Worm (Caenorhabditis elegans) whole organism, L2 larva: Measurements from ENCODE around the gene sedl-1.
"Not testable (repeated sequence)": the region's sequence is repeated elsewhere in the genome, so short reads cannot be mapped to it uniquely, and the experiment has no call there.

Source experiments
- C34F6.9 ChIP-seq: fragments of 150-350 bp; optimal IDR thresholded peaks from 2 replicates; lab custom pipeline; 2014; ENCODE audit warnings: missing biosample characterization, missing genetic modification characterization
- F13H6.1 ChIP-seq: sonication (generic microtip); optimal IDR thresholded peaks from 2 replicates; lab custom pipeline; 2016; ENCODE audit warnings: missing genetic modification characterization, missing compliant biosample characterization
- R02D3.7 ChIP-seq: fragments of 150-350 bp; optimal IDR thresholded peaks from 2 replicates; lab custom pipeline; 2014; ENCODE audit warnings: missing biosample characterization, missing genetic modification characterization
- Y55F3AM.14 ChIP-seq: fragments of 200-800 bp; sonication (Bioruptor generic); optimal IDR thresholded peaks from 2 replicates; lab custom pipeline; 2018; ENCODE audit warnings: mild to moderate bottlenecking, missing genetic modification characterization, missing compliant biosample characterization
- aly-2 ChIP-seq: fragments of 150-350 bp; optimal IDR thresholded peaks from 2 replicates; lab custom pipeline; 2014; ENCODE audit warnings: missing biosample characterization, missing genetic modification characterization
- ama-1 ChIP-seq: fragments of 150-350 bp; optimal IDR thresholded peaks from 2 replicates; lab custom pipeline; 2018; ENCODE audit warnings: inconsistent platforms
- ceh-16 ChIP-seq: fragments of 150-350 bp; optimal IDR thresholded peaks from 2 replicates; lab custom pipeline; 2014; ENCODE audit warnings: missing biosample characterization, missing genetic modification characterization
- crh-2 ChIP-seq: sonication (generic microtip); optimal IDR thresholded peaks from 2 replicates; lab custom pipeline; 2017; ENCODE audit warnings: missing biosample characterization, missing genetic modification characterization
- elt-1 ChIP-seq: fragments of 150-350 bp; optimal IDR thresholded peaks from 2 replicates; lab custom pipeline; 2014; ENCODE audit warnings: missing biosample characterization, missing genetic modification characterization
- elt-3 ChIP-seq: sonication (generic microtip); optimal IDR thresholded peaks from 2 replicates; lab custom pipeline; 2017; ENCODE audit warnings: missing biosample characterization, missing genetic modification characterization
- fos-1 ChIP-seq: fragments of 150-350 bp; optimal IDR thresholded peaks from 2 replicates; lab custom pipeline; 2014; ENCODE audit warnings: missing biosample characterization, missing genetic modification characterization
- gmeb-1 ChIP-seq: fragments of 150-350 bp; optimal IDR thresholded peaks from 2 replicates; lab custom pipeline; 2014; ENCODE audit warnings: missing biosample characterization, missing genetic modification characterization
- lin-11 ChIP-seq: fragments of 150-350 bp; sonication (generic microtip); optimal IDR thresholded peaks from 2 replicates; lab custom pipeline; 2014; ENCODE audit warnings: missing biosample characterization, missing genetic modification characterization, inconsistent platforms, mixed read lengths
- lin-13 ChIP-seq: fragments of 150-350 bp; optimal IDR thresholded peaks from 2 replicates; lab custom pipeline; 2014; ENCODE audit warnings: missing biosample characterization, missing genetic modification reagents, missing genetic modification characterization
- lin-39 ChIP-seq: fragments of 150-350 bp; optimal IDR thresholded peaks from 2 replicates; lab custom pipeline; 2014; ENCODE audit warnings: missing biosample characterization, missing genetic modification reagents, missing genetic modification characterization
- mbf-1 ChIP-seq: sonication (generic microtip); optimal IDR thresholded peaks from 2 replicates; lab custom pipeline; 2017; ENCODE audit warnings: missing biosample characterization, missing genetic modification characterization
- mdl-1 ChIP-seq, 2 experiments: fragments of 150-350 bp in 1 of 2; sonication (generic microtip) in 1 of 2; optimal IDR thresholded peaks; 2 replicates each; lab custom pipeline; 2017; ENCODE audit warnings: missing biosample characterization in 2 of 2, missing genetic modification characterization in 2 of 2
- nhr-10 ChIP-seq: sonication (generic microtip); optimal IDR thresholded peaks from 2 replicates; lab custom pipeline; 2017; ENCODE audit warnings: missing biosample characterization, missing genetic modification characterization
- nhr-11 ChIP-seq: fragments of 150-350 bp; optimal IDR thresholded peaks from 2 replicates; lab custom pipeline; 2014; ENCODE audit warnings: missing biosample characterization, missing genetic modification characterization
- nhr-21 ChIP-seq: fragments of 150-350 bp; optimal IDR thresholded peaks from 2 replicates; lab custom pipeline; 2014; ENCODE audit warnings: missing biosample characterization, missing genetic modification characterization
- nhr-237 ChIP-seq: fragments of 150-350 bp; optimal IDR thresholded peaks from 2 replicates; lab custom pipeline; 2014; ENCODE audit warnings: missing biosample characterization, missing genetic modification characterization
- peb-1 ChIP-seq: fragments of 150-350 bp; optimal IDR thresholded peaks from 2 replicates; lab custom pipeline; 2014; ENCODE audit warnings: missing biosample characterization, missing genetic modification characterization
- skn-1 ChIP-seq: sonication (generic microtip); optimal IDR thresholded peaks from 2 replicates; lab custom pipeline; 2017; ENCODE audit warnings: missing biosample characterization, missing genetic modification characterization
- snpc-4 ChIP-seq: fragments of 150-350 bp; optimal IDR thresholded peaks from 2 replicates; lab custom pipeline; 2014; ENCODE audit warnings: missing biosample characterization, missing genetic modification characterization
- unc-39 ChIP-seq: fragments of 150-350 bp; optimal IDR thresholded peaks from 2 replicates; lab custom pipeline; 2014; ENCODE audit warnings: missing biosample characterization, missing genetic modification characterization
- unc-55 ChIP-seq: fragments of 150-350 bp; sonication (generic microtip); optimal IDR thresholded peaks from 3 replicates; lab custom pipeline; 2014; ENCODE audit warnings: missing biosample characterization, missing genetic modification reagents, missing genetic modification characterization
- unc-62 ChIP-seq: fragments of 150-350 bp; optimal IDR thresholded peaks from 2 replicates; lab custom pipeline; 2014; ENCODE audit warnings: missing biosample characterization, missing genetic modification reagents, missing genetic modification characterization
- ztf-1 ChIP-seq: fragments of 200-800 bp; sonication (Bioruptor generic); conservative IDR thresholded peaks from 2 replicates; pipeline ENCODE4 v1.3.6; 2022; ENCODE audit warnings: missing genetic modification characterization, missing compliant biosample characterization
- ztf-11 ChIP-seq: sonication (generic microtip); optimal IDR thresholded peaks from 2 replicates; lab custom pipeline; 2017; ENCODE audit warnings: missing biosample characterization, missing genetic modification characterization
- ztf-4 ChIP-seq: fragments of 150-350 bp; optimal IDR thresholded peaks from 2 replicates; lab custom pipeline; 2014; ENCODE audit warnings: missing biosample characterization, missing genetic modification characterization

Gene sedl-1

ce11 chrX:1416776-1417354, 23.2 kb downstream of the sedl-1 start, which contains the start of the genes F19G12.4 and F19G12.8:
TSS of gene F19G12.4 (plus strand) at chrX:1417304.
TSS of gene F19G12.8 (plus strand) at chrX:1417320.
- TF ChIP-seq unc-62 (GFP tag; lab: Kevin White, UChicago): no peak
- no peak for TF ChIP-seq R02D3.7 (tag; lab: Kevin White, UChicago)
- peak; percentile 2 for TF ChIP-seq crh-2 (tag; lab: Kevin White, UChicago)
- peak; percentile 37 for TF ChIP-seq fos-1 (tag; lab: Kevin White, UChicago)
- peak; percentile 27 for TF ChIP-seq skn-1 (tag; lab: Kevin White, UChicago)

- TF ChIP-seq C34F6.9 (tag; lab: Kevin White, UChicago) (no peak), unc-39 (tag; lab: Kevin White, UChicago) (no peak), ztf-1 (GFP tag; lab: Robert Waterston, UW) (no peak), aly-2 (tag; lab: Kevin White, UChicago) (no peak), peb-1 (tag; lab: Kevin White, UChicago) (no peak), ztf-4 (tag; lab: Kevin White, UChicago) (no peak), lin-13 (GFP tag; lab: Kevin White, UChicago) (no peak)
Measured at ce11 chrX:1412844-1413243, 27.2 kb downstream of the sedl-1 start, which contains the start of gene srh-19. TSS of gene srh-19 (plus strand) at chrX:1413144.

- TF ChIP-seq mbf-1 (tag; lab: Kevin White, UChicago): no peak
- no peak for TF ChIP-seq peb-1 (tag; lab: Kevin White, UChicago)
- TF ChIP-seq elt-3 (tag; lab: Kevin White, UChicago): no peak
- TF ChIP-seq ztf-11 (tag; lab: Kevin White, UChicago): no peak
- TF ChIP-seq fos-1 (tag; lab: Kevin White, UChicago): no peak
- no peak for TF ChIP-seq lin-39 (tag; lab: Kevin White, UChicago)
- no peak for TF ChIP-seq mdl-1 (tag; optimal IDR thresholded peaks at IDR 0.05; lab: Kevin White, UChicago)
- no peak for TF ChIP-seq F13H6.1
- TF ChIP-seq gmeb-1 (tag; lab: Kevin White, UChicago): no peak
- TF ChIP-seq unc-62 (GFP tag; lab: Kevin White, UChicago): no peak
- TF ChIP-seq ztf-1 (GFP tag; lab: Robert Waterston, UW): no peak
- TF ChIP-seq nhr-10 (tag; lab: Kevin White, UChicago): no peak
Measured at ce11 chrX:1410552-1410951, 29.5 kb downstream of the sedl-1 start, which contains the start of gene abu-2. TSS of gene abu-2 (minus strand) at chrX:1410652.

ce11 chrX:1409224-1409623, 30.8 kb downstream of the sedl-1 start:
- no peak for TF ChIP-seq lin-13 (GFP tag; lab: Kevin White, UChicago)
- TF ChIP-seq Y55F3AM.14: no peak
- TF ChIP-seq elt-1: no peak
- TF ChIP-seq ceh-16 (tag; lab: Kevin White, UChicago): no peak
- no peak for TF ChIP-seq unc-39 (tag; lab: Kevin White, UChicago)
- no peak for TF ChIP-seq unc-62 (GFP tag; lab: Kevin White, UChicago)
- no peak for TF ChIP-seq mbf-1 (tag; lab: Kevin White, UChicago)
- TF ChIP-seq skn-1 (tag; lab: Kevin White, UChicago): no peak
- no peak for TF ChIP-seq nhr-11
- no peak for TF ChIP-seq lin-39 (tag; lab: Kevin White, UChicago)
- no peak for TF ChIP-seq aly-2 (tag; lab: Kevin White, UChicago)
- TF ChIP-seq lin-11: no peak
- TF ChIP-seq peb-1 (tag; lab: Kevin White, UChicago): no peak
- TF ChIP-seq ztf-1 (GFP tag; lab: Robert Waterston, UW): no peak
- TF ChIP-seq mdl-1 (tag; optimal IDR thresholded peaks at IDR 0.05; lab: Kevin White, UChicago): no peak
- TF ChIP-seq ama-1: no peak

DNA sequence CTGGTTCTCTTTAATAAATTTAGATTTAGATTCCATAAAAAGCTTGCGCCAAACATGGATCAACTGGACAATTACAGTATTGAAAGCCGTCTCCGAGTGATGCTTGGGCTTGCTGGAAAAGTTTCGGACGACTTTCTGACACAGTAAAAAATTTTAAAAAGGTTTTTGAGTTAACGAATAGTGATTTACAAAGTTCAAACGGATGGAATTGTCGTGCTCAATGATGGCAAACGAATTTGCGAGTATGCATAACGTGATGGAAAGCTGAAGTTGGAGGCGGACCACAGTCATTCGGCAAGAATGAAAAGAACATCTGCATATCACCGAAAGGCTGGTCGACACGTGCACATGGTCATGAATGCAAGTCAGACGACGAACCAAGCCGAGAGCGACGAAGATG, 36.1 kb downstream of the sedl-1 start, which contains the start of gene ZK402.1:
Gene ZK402.1 (plus strand): TSS at position 301 of the 400 bp plus-strand sequence.
- TF ChIP-seq mdl-1 (tag; optimal IDR thresholded peaks at IDR 0.05; lab: Kevin White, UChicago); unc-55 (GFP tag; lab: Kevin White, UChicago); nhr-237: not testable (repeated sequence)

- not testable (repeated sequence) for TF ChIP-seq ztf-1 (GFP tag; lab: Robert Waterston, UW); snpc-4 (tag; lab: Kevin White, UChicago); nhr-21 (tag; lab: Kevin White, UChicago)
Measured at ce11 chrX:1403444-1403843, 36.6 kb downstream of the sedl-1 start, which contains the start of gene ZK402.2. TSS of gene ZK402.2 (plus strand) at chrX:1403744.
